Worm (Caenorhabditis elegans): ENCODE data around the gene C24D10.5.
"Not testable (repeated sequence)": the region's sequence is repeated elsewhere in the genome, so short reads cannot be mapped to it uniquely, and the experiment has no call there.

- TF ChIP-seq ztf-4, nhr-28, elt-1 (tag; optimal IDR thresholded peaks at IDR 0.05): not testable (repeated sequence)
Measured at ce11 chrIV:5165626-5166025, 15.7 kb downstream of the C24D10.5 start, which contains the start of gene nspd-6.
